Fruit fly (Drosophila melanogaster) whole organism, prepupa: ENCODE data around the gene Diedel.

Source experiments
- Blimp-1 ChIP-seq: fragments of 200-800 bp; sonication (Bioruptor generic); optimal IDR thresholded peaks from 3 replicates; lab custom pipeline; 2017; ENCODE audit warnings: missing biosample characterization, missing genetic modification characterization, mild to moderate bottlenecking, moderate library complexity, missing genetic modification reagents
- CG10669 ChIP-seq: fragments of 200-800 bp; sonication (Bioruptor generic); optimal IDR thresholded peaks from 3 replicates; lab custom pipeline; 2018; ENCODE audit warnings: missing biosample characterization, mild to moderate bottlenecking, missing genetic modification characterization, moderate library complexity
- CG11294 ChIP-seq: fragments of 200-800 bp; sonication (Bioruptor generic); IDR thresholded peaks from 2 replicates; pipeline ENCODE4 v1.3.6; 2022; ENCODE audit warnings: missing biosample characterization, missing genetic modification characterization
- CG4318 ChIP-seq: fragments of 200-800 bp; sonication (Bioruptor generic); optimal IDR thresholded peaks from 3 replicates; lab custom pipeline; 2017; ENCODE audit warnings: missing biosample characterization, mild to moderate bottlenecking, missing genetic modification characterization
- CG8632 ChIP-seq: fragments of 200-800 bp; sonication (Bioruptor generic); optimal IDR thresholded peaks from 3 replicates; lab custom pipeline; 2016; ENCODE audit warnings: missing biosample characterization, missing genetic modification characterization
- Gug ChIP-seq: fragments of 200-800 bp; sonication (Bioruptor generic); IDR thresholded peaks from 2 replicates; pipeline ENCODE4 v1.3.6; 2022; ENCODE audit warnings: missing biosample characterization, missing genetic modification characterization
- achi ChIP-seq: fragments of 200-800 bp; sonication (Bioruptor generic); optimal IDR thresholded peaks from 3 replicates; lab custom pipeline; 2016; ENCODE audit warnings: missing biosample characterization, missing genetic modification characterization
- acj6 ChIP-seq: fragments of 200-800 bp; sonication (Bioruptor generic); optimal IDR thresholded peaks from 3 replicates; lab custom pipeline; 2016; ENCODE audit warnings: missing biosample characterization, missing genetic modification characterization
- cyc ChIP-seq: fragments of 200-800 bp; sonication (Bioruptor generic); optimal IDR thresholded peaks from 3 replicates; lab custom pipeline; 2016; ENCODE audit warnings: missing biosample characterization, missing genetic modification characterization
- eg ChIP-seq: fragments of 200-800 bp; sonication (Bioruptor generic); IDR thresholded peaks from 3 replicates; pipeline ENCODE4 v1.3.6; 2022; ENCODE audit warnings: missing biosample characterization, missing genetic modification characterization
- fd85E ChIP-seq: fragments of 200-800 bp; sonication (Bioruptor generic); optimal IDR thresholded peaks from 3 replicates; lab custom pipeline; 2016; ENCODE audit warnings: missing biosample characterization, missing genetic modification characterization
- spab ChIP-seq: fragments of 200-800 bp; sonication (Bioruptor generic); optimal IDR thresholded peaks from 2 replicates; lab custom pipeline; 2017; ENCODE audit warnings: missing biosample characterization, mild to moderate bottlenecking, missing genetic modification characterization, missing genetic modification reagents

- TF ChIP-seq CG11294 (no peak), CG8632 (GFP tag; lab: Kevin White, UChicago) (no peak), Blimp-1 (GFP tag; lab: Kevin White, UChicago) (no peak), achi (GFP tag; lab: Kevin White, UChicago) (no peak), Gug (GFP tag; lab: Robert Waterston, UW) (no peak), CG4318 (no peak), acj6 (GFP tag; lab: Kevin White, UChicago) (no peak), fd85E (GFP tag; lab: Kevin White, UChicago) (no peak), cyc (GFP tag; lab: Kevin White, UChicago) (no peak), eg (GFP tag; lab: Robert Waterston, UW) (no peak), spab (GFP tag; lab: Kevin White, UChicago) (no peak), CG10669 (GFP tag; lab: Kevin White, UChicago) (no peak)
Measured at dm6 chr3R:29517923-29518322, 24.3 kb downstream of the Diedel start.
